Worm (Caenorhabditis elegans) whole organism, late embryonic: ENCODE measurements around the gene F11A10.5.

Experiments
- pqm-1 ChIP-seq: sonication (generic microtip); optimal IDR thresholded peaks from 2 replicates; lab custom pipeline; 2016; ENCODE audit warnings: missing genetic modification characterization, missing compliant biosample characterization
- unc-42 ChIP-seq: sonication (generic microtip); optimal IDR thresholded peaks from 2 replicates; lab custom pipeline; 2016; ENCODE audit warnings: missing genotype, missing genetic modification characterization, missing compliant biosample characterization

- TF ChIP-seq pqm-1 (no peak), unc-42 (tag; lab: Kevin White, UChicago) (no peak)
Observed at ce11 chrIV:12133776-12134175, 39.9 kb downstream of the F11A10.5 start.
